Fruit fly (Drosophila melanogaster): ENCODE data around the gene CG8149.

- TF ChIP-seq CG10669 (GFP tag; optimal IDR thresholded peaks at IDR 0.05) = no peak
- TF ChIP-seq dac (GFP tag; optimal IDR thresholded peaks at IDR 0.05) = no peak
- TF ChIP-seq Lpt (GFP tag; optimal IDR thresholded peaks at IDR 0.05) = no peak
- peak; percentile 25 for TF ChIP-seq Eip78C (GFP tag)
- no peak for TF ChIP-seq OdsH (GFP tag; optimal IDR thresholded peaks at IDR 0.05)
- TF ChIP-seq CG11762 (GFP tag; optimal IDR thresholded peaks at IDR 0.05; ENCODE audit: insufficient read depth) = no peak
- TF ChIP-seq Hr39 (GFP tag; optimal IDR thresholded peaks at IDR 0.05) = no peak
- no peak for TF ChIP-seq CG32006 (GFP tag; optimal IDR thresholded peaks at IDR 0.05)
- no peak for TF ChIP-seq vri (GFP tag; optimal IDR thresholded peaks at IDR 0.05)
- peak; percentile 2 for TF ChIP-seq esn (GFP tag; optimal IDR thresholded peaks at IDR 0.05)
- TF ChIP-seq CG10631 (GFP tag; optimal IDR thresholded peaks at IDR 0.05) = no peak
- TF ChIP-seq CG4318 (GFP tag; optimal IDR thresholded peaks at IDR 0.05) = no peak
- TF ChIP-seq fd59A (GFP tag; optimal IDR thresholded peaks at IDR 0.05) = no peak
Measured at dm6 chr3R:9510070-9510518, 5.6 kb downstream of the CG8149 start, which contains the start of gene rump.

Data from whole organism, prepupa.